Fruit fly (Drosophila melanogaster) whole organism, embryonic: ENCODE data around the gene CG10700.
A peak's percentile ranks its signal among the peaks of the same experiment; 100 is the strongest.

Experiments used
- ATbp ChIP-seq: fragments of 200-800 bp; sonication (Bioruptor generic); optimal IDR thresholded peaks from 2 replicates; lab custom pipeline; 2017; ENCODE audit warnings: missing biosample characterization, mild to moderate bottlenecking, missing genetic modification characterization, missing genetic modification reagents
- C15 ChIP-seq: fragments of 200-800 bp; sonication (Bioruptor generic); IDR thresholded peaks from 3 replicates; pipeline ENCODE4 v1.3.6; 2022; ENCODE audit warnings: missing biosample characterization, missing genetic modification characterization
- CG10321 ChIP-seq: fragments of 200-800 bp; sonication (Bioruptor generic); IDR thresholded peaks from 2 replicates; pipeline ENCODE4 v1.3.6; 2022; ENCODE audit warnings: missing biosample characterization, missing genetic modification characterization
- CG10431 ChIP-seq: fragments of 200-800 bp; sonication (Bioruptor generic); optimal IDR thresholded peaks from 3 replicates; lab custom pipeline; 2018; ENCODE audit warnings: missing biosample characterization, mild to moderate bottlenecking, missing genetic modification characterization
- CG10654 ChIP-seq: fragments of 200-800 bp; sonication (Bioruptor generic); optimal IDR thresholded peaks from 2 replicates; lab custom pipeline; 2016; ENCODE audit warnings: missing biosample characterization, missing genetic modification characterization
- CG10959 ChIP-seq: fragments of 200-800 bp; sonication (Bioruptor generic); IDR thresholded peaks from 2 replicates; pipeline ENCODE4 v1.3.6; 2022; ENCODE audit warnings: missing biosample characterization, missing genetic modification characterization
- CG12659 ChIP-seq: fragments of 200-800 bp; sonication (Bioruptor generic); optimal IDR thresholded peaks from 3 replicates; lab custom pipeline; 2017; ENCODE audit warnings: mild to moderate bottlenecking, missing biosample characterization, missing genetic modification reagents, missing genetic modification characterization
- CG14667 ChIP-seq: fragments of 200-800 bp; sonication (Bioruptor generic); IDR thresholded peaks from 2 replicates; pipeline ENCODE4 v1.3.6; 2022; ENCODE audit warnings: missing biosample characterization, missing genetic modification characterization
- CG15601 ChIP-seq: fragments of 200-800 bp; sonication (Bioruptor generic); optimal IDR thresholded peaks from 3 replicates; lab custom pipeline; 2019; ENCODE audit warnings: missing biosample characterization, mild to moderate bottlenecking, missing genetic modification characterization, moderate library complexity
- CG2199 ChIP-seq: fragments of 200-800 bp; sonication (Bioruptor generic); IDR thresholded peaks from 3 replicates; pipeline ENCODE4 v1.3.6; 2022; ENCODE audit warnings: missing biosample characterization, missing genetic modification characterization
- CG2875 ChIP-seq: fragments of 200-800 bp; sonication (Bioruptor generic); optimal IDR thresholded peaks from 2 replicates; lab custom pipeline; 2017; ENCODE audit warnings: missing biosample characterization, mild to moderate bottlenecking, missing genetic modification characterization, missing genetic modification reagents
- CG4617 ChIP-seq: fragments of 200-800 bp; sonication (Bioruptor generic); optimal IDR thresholded peaks from 3 replicates; lab custom pipeline; 2016; ENCODE audit warnings: missing biosample characterization, missing genetic modification characterization, borderline replicate concordance
- CG4820 ChIP-seq: fragments of 200-800 bp; sonication (Bioruptor generic); optimal IDR thresholded peaks from 3 replicates; lab custom pipeline; 2016; ENCODE audit warnings: missing biosample characterization, missing genetic modification characterization
- CG7372 ChIP-seq: fragments of 200-800 bp; sonication (Bioruptor generic); IDR thresholded peaks from 2 replicates; pipeline ENCODE4 v1.3.6; 2022; ENCODE audit warnings: missing biosample characterization, missing genetic modification characterization
- CG7839 ChIP-seq: fragments of 200-800 bp; sonication (Bioruptor generic); optimal IDR thresholded peaks from 3 replicates; lab custom pipeline; 2018; ENCODE audit warnings: missing biosample characterization, mild to moderate bottlenecking, missing genetic modification characterization, moderate library complexity
- CG7928 ChIP-seq: fragments of 200-800 bp; sonication (Bioruptor generic); optimal IDR thresholded peaks from 2 replicates; lab custom pipeline; 2017; ENCODE audit warnings: missing biosample characterization, mild to moderate bottlenecking, missing genetic modification characterization
- CG8290 ChIP-seq, 3 experiments: fragments of 200-800 bp; sonication (Bioruptor generic); optimal IDR thresholded peaks; 2 replicates each; lab custom pipeline; 2016 to 2019; ENCODE audit warnings: missing biosample characterization in 3 of 3, missing genetic modification characterization in 3 of 3, mild to moderate bottlenecking in 2 of 3, moderate library complexity in 1 of 3
- CG9797 ChIP-seq: fragments of 200-800 bp; sonication (Bioruptor generic); optimal IDR thresholded peaks from 3 replicates; lab custom pipeline; 2018; ENCODE audit warnings: missing biosample characterization, mild to moderate bottlenecking, missing genetic modification characterization
- CG9876 ChIP-seq: fragments of 200-800 bp; sonication (Bioruptor generic); optimal IDR thresholded peaks from 2 replicates; lab custom pipeline; 2016; ENCODE audit warnings: missing biosample characterization, missing genetic modification characterization
- CHES-1-like ChIP-seq: fragments of 200-800 bp; sonication (Bioruptor generic); optimal IDR thresholded peaks from 2 replicates; lab custom pipeline; 2016; ENCODE audit warnings: missing biosample characterization, missing genetic modification characterization
- E2f1 ChIP-seq: fragments of 200-800 bp; sonication (Bioruptor generic); IDR thresholded peaks from 2 replicates; pipeline ENCODE4 v1.3.6; 2022; ENCODE audit warnings: missing biosample characterization, missing genetic modification characterization
- GATAe ChIP-seq: fragments of 200-800 bp; sonication (Bioruptor generic); conservative IDR thresholded peaks from 2 replicates; pipeline ENCODE4 v1.3.6; 2022; ENCODE audit warnings: missing biosample characterization, missing genetic modification characterization
- Gsc ChIP-seq: fragments of 200-800 bp; sonication (Bioruptor generic); IDR thresholded peaks from 2 replicates; pipeline ENCODE4 v1.3.6; 2022; ENCODE audit warnings: missing biosample characterization, missing genetic modification characterization
- Hand ChIP-seq: fragments of 200-800 bp; sonication (Bioruptor generic); optimal IDR thresholded peaks from 2 replicates; lab custom pipeline; 2017; ENCODE audit warnings: mild to moderate bottlenecking, missing biosample characterization, missing genetic modification reagents, missing genetic modification characterization
- Hr39 ChIP-seq: fragments of >200 bp; optimal IDR thresholded peaks from 2 replicates; lab custom pipeline; 2017
- MESR4 ChIP-seq: fragments of 200-800 bp; sonication (Bioruptor generic); optimal IDR thresholded peaks from 2 replicates; lab custom pipeline; 2018; ENCODE audit warnings: missing biosample characterization, mild to moderate bottlenecking, missing genetic modification characterization, moderate library complexity
- Mad ChIP-seq: fragments of 200-800 bp; sonication (Bioruptor generic); optimal IDR thresholded peaks from 2 replicates; lab custom pipeline; 2016; ENCODE audit warnings: missing biosample characterization, missing genetic modification characterization
- Meics ChIP-seq: fragments of 200-800 bp; sonication (Bioruptor generic); optimal IDR thresholded peaks from 2 replicates; lab custom pipeline; 2017; ENCODE audit warnings: missing biosample characterization, mild to moderate bottlenecking, missing genetic modification characterization
- Mes4 ChIP-seq: fragments of 200-800 bp; sonication (Bioruptor generic); optimal IDR thresholded peaks from 2 replicates; lab custom pipeline; 2016; ENCODE audit warnings: missing biosample characterization, missing genetic modification characterization
- Nf-YB ChIP-seq: fragments of 200-800 bp; sonication (Bioruptor generic); optimal IDR thresholded peaks from 3 replicates; lab custom pipeline; 2019; ENCODE audit warnings: missing biosample characterization, mild to moderate bottlenecking, missing genetic modification characterization, moderate library complexity
- NfI ChIP-seq: fragments of 200-800 bp; sonication (Bioruptor generic); optimal IDR thresholded peaks from 3 replicates; lab custom pipeline; 2018; ENCODE audit warnings: missing biosample characterization, mild to moderate bottlenecking, missing genetic modification characterization, moderate library complexity
- Optix ChIP-seq: fragments of 200-800 bp; sonication (Bioruptor generic); IDR thresholded peaks from 3 replicates; pipeline ENCODE4 v1.3.6; 2022; ENCODE audit warnings: missing biosample characterization, missing genetic modification characterization
- Xrp1 ChIP-seq: fragments of 200-800 bp; sonication (Bioruptor generic); IDR thresholded peaks from 2 replicates; pipeline ENCODE4 v1.3.6; 2022; ENCODE audit warnings: missing biosample characterization, missing genetic modification characterization
- ac ChIP-seq: fragments of 200-800 bp; sonication (Bioruptor generic); optimal IDR thresholded peaks from 3 replicates; lab custom pipeline; 2017; ENCODE audit warnings: missing biosample characterization, mild to moderate bottlenecking, missing genetic modification characterization
- amos ChIP-seq: fragments of 200-800 bp; sonication (Bioruptor generic); IDR thresholded peaks from 2 replicates; pipeline ENCODE4 v1.3.6; 2022; ENCODE audit warnings: missing biosample characterization, missing genetic modification characterization; ENCODE audit not compliant: partially characterized antibody
- az2 ChIP-seq: fragments of 200-800 bp; sonication (Bioruptor generic); optimal IDR thresholded peaks from 3 replicates; lab custom pipeline; 2016; ENCODE audit warnings: missing biosample characterization, missing genetic modification characterization
- bsh ChIP-seq, 2 experiments: fragments of 200-800 bp; sonication (Bioruptor generic); optimal IDR thresholded peaks; 2 replicates each; lab custom pipeline; 2017 to 2018; ENCODE audit warnings: mild to moderate bottlenecking in 2 of 2, missing biosample characterization in 2 of 2, missing genetic modification characterization in 2 of 2, moderate library complexity in 1 of 2
- cg ChIP-seq: fragments of 200-800 bp; sonication (Bioruptor generic); optimal IDR thresholded peaks from 3 replicates; lab custom pipeline; 2019; ENCODE audit warnings: missing biosample characterization, mild to moderate bottlenecking, missing genetic modification characterization, moderate library complexity
- croc ChIP-seq: fragments of 200-800 bp; sonication (Bioruptor generic); conservative IDR thresholded peaks from 3 replicates; pipeline ENCODE4 v1.3.6; 2022; ENCODE audit warnings: missing biosample characterization, missing genetic modification characterization
- en ChIP-seq: fragments of 200-800 bp; sonication (Bioruptor generic); optimal IDR thresholded peaks from 2 replicates; lab custom pipeline; 2016; ENCODE audit warnings: missing biosample characterization, missing genetic modification characterization
- exex ChIP-seq: fragments of 200-800 bp; sonication (Bioruptor generic); optimal IDR thresholded peaks from 4 replicates; lab custom pipeline; 2018; ENCODE audit warnings: missing biosample characterization, mild to moderate bottlenecking, missing genetic modification characterization, moderate library complexity
- gcm ChIP-seq: fragments of 200-800 bp; sonication (Bioruptor generic); optimal IDR thresholded peaks from 2 replicates; lab custom pipeline; 2019; ENCODE audit warnings: missing biosample characterization, mild to moderate bottlenecking, missing genetic modification characterization, moderate library complexity
- h ChIP-seq: fragments of >200 bp; optimal IDR thresholded peaks from 2 replicates; lab custom pipeline; 2017
- kay ChIP-seq: fragments of 200-800 bp; sonication (Bioruptor generic); optimal IDR thresholded peaks from 2 replicates; lab custom pipeline; 2016; ENCODE audit warnings: missing biosample characterization, missing genetic modification characterization
- lov ChIP-seq, 2 experiments: fragments of 200-800 bp in 1 of 2; fragments of >200 bp in 1 of 2; sonication (Bioruptor generic) in 1 of 2; IDR thresholded peaks in 1 of 2; optimal IDR thresholded peaks in 1 of 2; 2 replicates in 1 of 2; 3 replicates in 1 of 2; pipeline versions ENCODE4 v1.3.6 to Lab custom; 2017 to 2022; ENCODE audit warnings: missing biosample characterization in 1 of 2, missing genetic modification characterization in 1 of 2
- nom ChIP-seq: fragments of 200-800 bp; sonication (Bioruptor generic); optimal IDR thresholded peaks from 2 replicates; lab custom pipeline; 2017; ENCODE audit warnings: missing biosample characterization, missing genetic modification characterization, mild to moderate bottlenecking, moderate library complexity, missing genetic modification reagents
- oc ChIP-seq: fragments of 200-800 bp; sonication (Bioruptor generic); optimal IDR thresholded peaks from 2 replicates; lab custom pipeline; 2018; ENCODE audit warnings: missing biosample characterization, mild to moderate bottlenecking, missing genetic modification characterization, moderate library complexity
- pan ChIP-seq, 4 experiments: fragments of >200 bp in 3 of 4; fragments of 200-800 bp in 1 of 4; sonication (Bioruptor generic) in 1 of 4; optimal IDR thresholded peaks in 3 of 4; IDR thresholded peaks in 1 of 4; 2 replicates each; pipeline versions ENCODE4 v1.3.6 to Lab custom; 2017 to 2022; ENCODE audit warnings: missing biosample characterization in 2 of 4, missing genetic modification characterization in 2 of 4, mixed read lengths in 1 of 4
- sisA ChIP-seq: fragments of 200-800 bp; sonication (Bioruptor generic); IDR thresholded peaks from 2 replicates; pipeline ENCODE4 v1.3.6; 2022; ENCODE audit warnings: missing biosample characterization, missing genetic modification characterization
- stwl ChIP-seq: fragments of 200-800 bp; sonication (Bioruptor generic); optimal IDR thresholded peaks from 3 replicates; lab custom pipeline; 2018; ENCODE audit warnings: missing biosample characterization, mild to moderate bottlenecking, missing genetic modification characterization, moderate library complexity

Gene CG10700

DNA sequence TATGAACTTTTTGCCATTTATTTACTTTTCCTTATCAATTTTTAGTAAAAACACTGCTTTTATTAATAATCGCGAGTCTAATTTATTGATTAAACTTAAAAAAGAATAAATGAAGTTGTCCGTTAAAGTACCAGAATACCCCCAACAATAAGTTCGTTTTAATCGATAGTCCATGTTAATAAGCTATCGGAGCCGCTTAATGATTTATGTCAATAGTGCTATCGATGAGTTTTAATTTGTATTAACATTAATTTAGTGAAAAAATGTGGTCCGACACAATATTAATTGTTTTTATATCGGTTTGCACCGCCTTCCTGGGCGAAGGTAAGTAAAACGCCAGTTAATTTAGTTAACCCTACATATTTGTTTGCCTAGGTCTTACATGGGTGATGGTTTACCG lies 29.9 kb downstream of the CG10700 start, which contains the start of gene CG10470 (continued):
- TF ChIP-seq stwl (tag; lab: Kevin White, UChicago) (peak; percentile 62), C15 (no peak), CG4820 (GFP tag; lab: Kevin White, UChicago) (no peak), Hr39 (no peak), Xrp1 (GFP tag; lab: Robert Waterston, UW) (0 out of 2 replicates have a peak, but pooled peaks have one; percentile 45), Mes4 (GFP tag; lab: Kevin White, UChicago) (no peak), oc (no peak), exex (tag; lab: Kevin White, UChicago) (no peak), gcm (GFP tag; lab: Kevin White, UChicago) (peak; percentile 9), CG10321 (GFP tag; lab: Robert Waterston, UW) (no peak), sisA (GFP tag; lab: Robert Waterston, UW) (no peak), Meics (GFP tag; lab: Kevin White, UChicago) (no peak), CG9797 (no peak), amos (GFP tag; lab: Robert Waterston, UW) (peak; percentile 84), CG8290 (GFP tag; optimal IDR thresholded peaks at IDR 0.05; lab: Kevin White, UChicago) (no peak), CG8290 (tag; optimal IDR thresholded peaks at IDR 0.05; lab: Kevin White, UChicago) (no peak), nom (GFP tag; lab: Kevin White, UChicago) (no peak), az2 (GFP tag; lab: Kevin White, UChicago) (no peak), cg (no peak), CG12659 (GFP tag; lab: Kevin White, UChicago) (peak; percentile 24), CG9876 (GFP tag; lab: Kevin White, UChicago) (no peak), croc (no peak), CG2199 (GFP tag; lab: Robert Waterston, UW) (no peak), ac (GFP tag; lab: Kevin White, UChicago) (no peak), Gsc (GFP tag; lab: Robert Waterston, UW) (no peak), GATAe (GFP tag; lab: Robert Waterston, UW) (no peak), Mad (GFP tag; lab: Kevin White, UChicago) (no peak), NfI (no peak), CG2875 (GFP tag; lab: Kevin White, UChicago) (no peak), CG10959 (GFP tag; lab: Robert Waterston, UW) (no peak), CG14667 (GFP tag; lab: Robert Waterston, UW) (no peak), CG7928 (GFP tag; lab: Kevin White, UChicago) (no peak), Optix (GFP tag; lab: Robert Waterston, UW) (no peak), pan (optimal IDR thresholded peaks at IDR 0.05; lab: Kevin White, UChicago) (no peak), pan (GFP tag; optimal IDR thresholded peaks at IDR 0.05 in 1 of 2, IDR thresholded peaks at IDR 0.05 in 1 of 2) (no peak), Nf-YB (GFP tag; lab: Kevin White, UChicago) (no peak), h (no peak), kay (GFP tag; lab: Kevin White, UChicago) (no peak), CG4617 (GFP tag; lab: Kevin White, UChicago) (peak; percentile 51), Hand (no peak), CG7839 (tag; lab: Kevin White, UChicago) (peak; percentile 35), en (no peak), CG10431 (GFP tag; lab: Kevin White, UChicago) (no peak), CG15601 (tag; lab: Kevin White, UChicago) (peak; percentile 28), bsh (GFP tag; optimal IDR thresholded peaks at IDR 0.05; lab: Kevin White, UChicago) (peak in 1 of 2 experiments; percentile 38), MESR4 (peak; percentile 70), ATbp (GFP tag; lab: Kevin White, UChicago) (no peak), CG10654 (GFP tag; lab: Kevin White, UChicago) (no peak), lov (optimal IDR thresholded peaks at IDR 0.05; lab: Kevin White, UChicago) (no peak), lov (GFP tag; IDR thresholded peaks at IDR 0.05; lab: Robert Waterston, UW) (no peak), CG7372 (GFP tag; lab: Robert Waterston, UW) (no peak), E2f1 (GFP tag; lab: Robert Waterston, UW) (no peak), CHES-1-like (GFP tag; lab: Kevin White, UChicago) (no peak)
